Worm (Caenorhabditis elegans): ENCODE data around the gene R05D8.7.

DNA sequence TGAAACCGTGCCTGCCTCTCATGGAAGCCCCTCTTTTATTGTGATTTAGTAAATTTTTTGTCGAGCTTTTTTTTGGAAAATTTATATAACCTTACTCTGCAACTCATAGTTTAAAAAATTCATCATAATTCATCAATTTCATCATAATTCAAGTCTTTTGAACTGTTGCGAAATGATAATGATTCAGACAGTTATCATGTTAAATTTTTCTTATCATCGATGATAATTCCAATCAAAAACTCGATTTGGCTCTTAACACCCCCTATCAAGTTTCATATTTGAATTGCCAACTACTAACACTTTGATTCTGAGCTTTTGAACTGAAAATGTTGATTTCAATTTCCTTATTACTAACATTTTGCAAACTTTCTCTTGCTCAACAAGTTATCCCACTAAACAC lies 47.2 kb upstream of the R05D8.7 start, which contains the start of gene F54E2.1:
- TF ChIP-seq mdl-1 (tag; optimal IDR thresholded peaks at IDR 0.05) (no peak), unc-62 (GFP tag; optimal IDR thresholded peaks at IDR 0.05) (no peak)
